Fruit fly (Drosophila melanogaster) whole organism: ENCODE results near the gene CG32694.

Experiments used
- CG8478 ChIP-seq: fragments of >200 bp; optimal IDR thresholded peaks from 2 replicates; lab custom pipeline; 2018; ENCODE audit warnings: inconsistent platforms
- Dll ChIP-seq: fragments of >200 bp; optimal IDR thresholded peaks from 2 replicates; lab custom pipeline; 2017
- EcR ChIP-seq, 2 experiments: fragments of >200 bp; optimal IDR thresholded peaks; 2 replicates each; lab custom pipeline; 2017; ENCODE audit warnings: missing biosample characterization in 2 of 2, missing genetic modification characterization in 2 of 2, missing genetic modification reagents in 2 of 2
- pan ChIP-seq: fragments of >200 bp; optimal IDR thresholded peaks from 2 replicates; lab custom pipeline; 2017
- psq ChIP-seq: fragments of >200 bp; optimal IDR thresholded peaks from 2 replicates; lab custom pipeline; 2017
- usp ChIP-seq: fragments of >200 bp; optimal IDR thresholded peaks from 2 replicates; lab custom pipeline; 2017; ENCODE audit warnings: missing biosample characterization, missing genetic modification characterization, mixed read lengths

Gene CG32694

dm6 chrX:9989154-9989787 lies at the start of gene CG32694:
Gene CG32694 (plus strand): TSS chrX:9989690.
- TF ChIP-seq psq, result no peak

- TF ChIP-seq pan (lab: Kevin White, UChicago), result no peak
- TF ChIP-seq CG8478, result no peak
- TF ChIP-seq EcR (GFP tag; optimal IDR thresholded peaks at IDR 0.05; lab: Kevin White, UChicago), result no peak
- no peak for TF ChIP-seq Dll
- TF ChIP-seq usp, result no peak
These were observed 24.7 kb upstream of the CG32694 start, which contains the start of the genes CG1791 and CG1889 for dm6 chrX:9964778-9965291. Gene CG1791 (minus strand): TSS chrX:9964878. Gene CG1889 (plus strand): TSS chrX:9965241.

- TF ChIP-seq pan (lab: Kevin White, UChicago), result no peak
- no peak for TF ChIP-seq EcR (GFP tag; optimal IDR thresholded peaks at IDR 0.05; lab: Kevin White, UChicago)
- TF ChIP-seq CG8478, result no peak
- TF ChIP-seq usp, result no peak
- no peak for TF ChIP-seq Dll
- no peak for TF ChIP-seq psq
These were observed 13.5 kb upstream of the CG32694 start for dm6 chrX:9975973-9976372.

- no peak for TF ChIP-seq pan (lab: Kevin White, UChicago)
- no peak for TF ChIP-seq usp
- TF ChIP-seq CG8478, result no peak
- TF ChIP-seq EcR (GFP tag; optimal IDR thresholded peaks at IDR 0.05; lab: Kevin White, UChicago), result no peak
- TF ChIP-seq Dll, result no peak
- no peak for TF ChIP-seq psq
These were observed 12.2 kb upstream of the CG32694 start, which contains the start of gene CG43386 for dm6 chrX:9977305-9977704. Gene CG43386 (minus strand): TSS chrX:9977405.

dm6 chrX:9980464-9980863 lies 9.0 kb upstream of the CG32694 start, which contains the start of gene CG15252:
Gene CG15252 (minus strand): TSS chrX:9980564.
- no peak for TF ChIP-seq Dll
- TF ChIP-seq pan (lab: Kevin White, UChicago), result no peak
- TF ChIP-seq usp, result no peak
- TF ChIP-seq psq, result no peak
- no peak for TF ChIP-seq CG8478
- no peak for TF ChIP-seq EcR (GFP tag; optimal IDR thresholded peaks at IDR 0.05; lab: Kevin White, UChicago)

- no peak for TF ChIP-seq CG8478
- no peak for TF ChIP-seq Dll
- TF ChIP-seq pan (lab: Kevin White, UChicago), result no peak
- no peak for TF ChIP-seq usp
- no peak for TF ChIP-seq EcR (GFP tag; optimal IDR thresholded peaks at IDR 0.05; lab: Kevin White, UChicago)
- no peak for TF ChIP-seq psq
These were observed 2.0 kb upstream of the CG32694 start for dm6 chrX:9987361-9988087.

- TF ChIP-seq CG8478 (no peak), Dll (no peak), EcR (GFP tag; optimal IDR thresholded peaks at IDR 0.05; lab: Kevin White, UChicago) (no peak), pan (lab: Kevin White, UChicago) (no peak), usp (no peak), psq (no peak)
These were observed 1.5 kb downstream of the CG32694 start for dm6 chrX:9991013-9991412.

- no peak for TF ChIP-seq pan (lab: Kevin White, UChicago)
- TF ChIP-seq psq, result no peak
- no peak for TF ChIP-seq usp
- TF ChIP-seq CG8478, result no peak
- no peak for TF ChIP-seq EcR (GFP tag; optimal IDR thresholded peaks at IDR 0.05; lab: Kevin White, UChicago)
- TF ChIP-seq Dll, result no peak
These were observed 3.4 kb downstream of the CG32694 start for dm6 chrX:9992934-9993333.

dm6 chrX:9993427-9994218 lies 4.1 kb downstream of the CG32694 start:
- TF ChIP-seq usp (no peak), CG8478 (no peak), Dll (no peak), pan (lab: Kevin White, UChicago) (no peak)

- TF ChIP-seq usp (no peak), pan (lab: Kevin White, UChicago) (no peak)
These were observed 19.2 kb downstream of the CG32694 start, which contains the start of gene CG33557 for dm6 chrX:10008576-10009260. Gene CG33557 (plus strand): TSS chrX:10009210.

dm6 chrX:10009794-10010614 lies 20.5 kb downstream of the CG32694 start, which contains the start of gene Dna2:
Gene Dna2 (plus strand): TSS chrX:10010481.
- TF ChIP-seq Dll (no peak), pan (lab: Kevin White, UChicago) (no peak), EcR (GFP tag; optimal IDR thresholded peaks at IDR 0.05; lab: Kevin White, UChicago) (no peak), psq (no peak), usp (no peak), CG8478 (no peak)
